Fruit fly (Drosophila melanogaster) whole organism, wandering third instar larva: ENCODE data around the gene zf30C.

Experiments
- Abd-B ChIP-seq: fragments of >200 bp; optimal IDR thresholded peaks from 2 replicates; lab custom pipeline; 2017; ENCODE audit warnings: missing biosample characterization, missing genetic modification characterization
- CrebA ChIP-seq: fragments of 200-800 bp; sonication (Bioruptor generic); optimal IDR thresholded peaks from 2 replicates; lab custom pipeline; 2016; ENCODE audit warnings: missing biosample characterization, mild to moderate bottlenecking, missing genetic modification characterization, borderline replicate concordance
- Dfd ChIP-seq: fragments of >200 bp; optimal IDR thresholded peaks from 2 replicates; lab custom pipeline; 2017; ENCODE audit warnings: missing biosample characterization, missing genetic modification characterization
- Dif ChIP-seq: fragments of 200-275, 200-300 bp; sonication (Bioruptor generic); optimal IDR thresholded peaks from 2 replicates; lab custom pipeline; 2018; ENCODE audit warnings: missing biosample characterization, missing genetic modification characterization; ENCODE audit not compliant: partially characterized antibody
- Hr83 ChIP-seq: fragments of 200-300 bp; sonication (Bioruptor generic); optimal IDR thresholded peaks from 2 replicates; lab custom pipeline; 2016; ENCODE audit warnings: missing biosample characterization, mild to moderate bottlenecking, missing genetic modification characterization, moderate library complexity; ENCODE audit not compliant: poor library complexity, severe bottlenecking
- OdsH ChIP-seq: fragments of 200-800 bp; sonication (Bioruptor generic); optimal IDR thresholded peaks from 2 replicates; lab custom pipeline; 2016; ENCODE audit warnings: missing biosample characterization, mild to moderate bottlenecking, missing genetic modification characterization
- Sp1 ChIP-seq: fragments of 200-800 bp; sonication (Bioruptor generic); optimal IDR thresholded peaks from 3 replicates; lab custom pipeline; 2019; ENCODE audit warnings: missing biosample characterization, mild to moderate bottlenecking, missing genetic modification characterization, moderate library complexity
- Vsx2 ChIP-seq: fragments of 200-300, 225-300 bp; sonication (Bioruptor generic); optimal IDR thresholded peaks from 2 replicates; lab custom pipeline; 2018; ENCODE audit warnings: missing biosample characterization, missing genetic modification characterization; ENCODE audit not compliant: partially characterized antibody
- br ChIP-seq: fragments of 200-800 bp; sonication (Bioruptor generic); optimal IDR thresholded peaks from 2 replicates; lab custom pipeline; 2016; ENCODE audit warnings: missing biosample characterization, missing genetic modification characterization
- dmrt93B ChIP-seq: fragments of 200-800 bp; sonication (Bioruptor generic); optimal IDR thresholded peaks from 2 replicates; lab custom pipeline; 2018; ENCODE audit warnings: missing biosample characterization, mild to moderate bottlenecking, missing genetic modification characterization
- foxo ChIP-seq, 2 experiments: fragments of 200-800 bp; sonication (Bioruptor generic); optimal IDR thresholded peaks; 2 replicates in 1 of 2; 3 replicates in 1 of 2; lab custom pipeline; 2016 to 2017; ENCODE audit warnings: missing biosample characterization in 2 of 2, missing genetic modification characterization in 2 of 2
- fru ChIP-seq: fragments of 200-800 bp; sonication (Bioruptor generic); optimal IDR thresholded peaks from 3 replicates; lab custom pipeline; 2016; ENCODE audit warnings: missing biosample characterization, mild to moderate bottlenecking, missing genetic modification characterization
- sage ChIP-seq: fragments of 200-800 bp; sonication (Bioruptor generic); optimal IDR thresholded peaks from 2 replicates; lab custom pipeline; 2016; ENCODE audit warnings: missing biosample characterization, mild to moderate bottlenecking, missing genetic modification characterization
- sv ChIP-seq: fragments of 200-800 bp; sonication (Bioruptor generic); optimal IDR thresholded peaks from 3 replicates; lab custom pipeline; 2016; ENCODE audit warnings: missing biosample characterization, missing genetic modification characterization

DNA sequence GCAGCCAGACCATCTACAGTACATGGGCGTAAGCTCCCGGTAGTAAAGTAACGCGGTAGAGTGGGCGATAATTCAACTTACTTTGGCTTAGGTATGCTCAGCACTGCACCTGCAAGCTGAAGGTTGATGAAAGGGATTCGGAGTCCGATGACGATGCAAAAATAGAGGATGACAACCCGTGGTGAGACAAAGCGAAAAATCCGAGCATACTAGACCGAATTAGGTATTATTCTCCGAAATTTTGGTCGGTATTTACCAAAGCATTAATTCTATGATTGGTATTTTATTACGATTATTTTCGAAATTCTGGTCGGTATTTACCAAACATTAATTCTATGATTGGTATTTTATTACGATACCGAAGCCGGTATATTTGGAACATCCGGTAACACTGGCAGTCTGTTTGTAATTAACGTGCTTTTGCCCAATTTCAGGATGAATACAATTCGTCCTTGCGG is 32.4 kb downstream of the zf30C start, which contains the start of gene CG4036:
- no peak for TF ChIP-seq dmrt93B (GFP tag; lab: Kevin White, UChicago)
- TF ChIP-seq foxo (GFP tag; optimal IDR thresholded peaks at IDR 0.05; lab: Kevin White, UChicago), result no peak
- TF ChIP-seq CrebA (GFP tag; lab: Kevin White, UChicago), result no peak
- TF ChIP-seq br (GFP tag; lab: Kevin White, UChicago), result no peak
- no peak for TF ChIP-seq Dfd (GFP tag; lab: Kevin White, UChicago)
- no peak for TF ChIP-seq Abd-B (GFP tag; lab: Kevin White, UChicago)
- TF ChIP-seq Vsx2 (GFP tag; lab: Kevin White, UChicago), result no peak
- no peak for TF ChIP-seq fru
- TF ChIP-seq Hr83 (GFP tag; lab: Kevin White, UChicago), result no peak
- no peak for TF ChIP-seq Sp1 (GFP tag; lab: Kevin White, UChicago)
- TF ChIP-seq sv, result no peak
- no peak for TF ChIP-seq OdsH (GFP tag; lab: Kevin White, UChicago)
- TF ChIP-seq sage (GFP tag; lab: Kevin White, UChicago), result no peak
- TF ChIP-seq Dif, result no peak
